Worm (Caenorhabditis elegans) whole organism, L4 larva: ENCODE data around the gene fbxa-131.
"Not testable (repeated sequence)": the region's sequence is repeated elsewhere in the genome, so short reads cannot be mapped to it uniquely, and the experiment has no call there.

Experiments
- aha-1 ChIP-seq: fragments of 150-350 bp; peaks from one replicate; lab custom pipeline; 2014; ENCODE audit warnings: missing biosample characterization, missing genetic modification characterization
- ama-1 ChIP-seq: fragments of 150-350 bp; optimal IDR thresholded peaks from 2 replicates; lab custom pipeline; 2014; ENCODE audit warnings: inconsistent platforms, mixed read lengths
- daf-19 ChIP-seq: fragments of 200-800 bp; sonication (Bioruptor generic); conservative IDR thresholded peaks from 2 replicates; pipeline ENCODE4 v1.3.6; 2022; ENCODE audit warnings: missing genetic modification characterization, missing compliant biosample characterization
- lin-13 ChIP-seq: fragments of 150-350 bp; optimal IDR thresholded peaks from 2 replicates; lab custom pipeline; 2014; ENCODE audit warnings: missing biosample characterization, missing genetic modification reagents, missing genetic modification characterization
- lin-15B ChIP-seq: fragments of 150-350 bp; sonication (generic microtip); optimal IDR thresholded peaks from 3 replicates; lab custom pipeline; 2014; ENCODE audit warnings: missing biosample characterization, missing genetic modification characterization
- nhr-237 ChIP-seq: sonication (generic microtip); optimal IDR thresholded peaks from 2 replicates; lab custom pipeline; 2017; ENCODE audit warnings: missing biosample characterization, missing genetic modification characterization
- nhr-76 ChIP-seq: fragments of 150-350 bp; optimal IDR thresholded peaks from 2 replicates; lab custom pipeline; 2014; ENCODE audit warnings: missing biosample characterization, missing genetic modification characterization
- pqm-1 ChIP-seq: sonication (generic microtip); optimal IDR thresholded peaks from 2 replicates; lab custom pipeline; 2017; ENCODE audit warnings: missing biosample characterization, missing genetic modification characterization
- rbr-2 ChIP-seq: sonication (generic microtip); optimal IDR thresholded peaks from 2 replicates; lab custom pipeline; 2016; ENCODE audit warnings: missing genotype, missing genetic modification characterization, missing compliant biosample characterization
- skn-1 ChIP-seq: fragments of 150-350 bp; optimal IDR thresholded peaks from 2 replicates; lab custom pipeline; 2014; ENCODE audit warnings: missing biosample characterization, missing genetic modification characterization
- unc-62 ChIP-seq, 3 experiments: fragments of 150-350 bp in 1 of 3; sonication (generic microtip); optimal IDR thresholded peaks in 2 of 3; peaks in 1 of 3; 1 replicate in 1 of 3; 2 replicates in 2 of 3; lab custom pipeline; 2014 to 2017; ENCODE audit warnings: missing biosample characterization in 3 of 3, missing genetic modification characterization in 3 of 3, missing genetic modification reagents in 3 of 3, missing genotype in 1 of 3
- ztf-11 ChIP-seq: fragments of 150-350 bp; optimal IDR thresholded peaks from 2 replicates; lab custom pipeline; 2014; ENCODE audit warnings: missing biosample characterization, missing genetic modification characterization

DNA sequence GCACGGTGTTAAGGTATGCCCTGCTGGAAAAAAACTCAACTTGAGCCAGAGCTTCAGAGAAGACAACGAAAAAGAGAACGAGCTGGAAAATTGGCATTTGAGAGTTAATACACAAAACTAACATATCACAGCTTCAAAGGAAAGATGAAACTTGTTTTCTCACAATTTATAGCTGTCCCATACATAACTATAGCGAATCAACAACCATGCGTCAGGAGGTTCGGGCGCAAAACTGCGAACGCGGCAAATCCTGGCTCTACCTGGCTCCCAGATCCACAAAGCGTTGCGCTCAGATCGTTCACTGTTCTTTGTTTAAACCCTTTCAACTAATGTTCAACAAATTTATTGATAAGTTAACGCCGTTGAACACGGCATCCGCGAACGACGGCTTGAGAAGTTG, 26.6 kb upstream of the fbxa-131 start, which contains the start of gene Y43F8C.23:
- not testable (repeated sequence) for TF ChIP-seq ama-1; unc-62 (GFP tag; optimal IDR thresholded peaks at IDR 0.05 in 1 of 2; lab: Kevin White, UChicago); unc-62 (tag; optimal IDR thresholded peaks at IDR 0.05; lab: Kevin White, UChicago); daf-19 (GFP tag; lab: Robert Waterston, UW); nhr-237; skn-1 (tag; lab: Kevin White, UChicago); lin-15B; lin-13 (GFP tag; lab: Kevin White, UChicago); nhr-76; ztf-11 (tag; lab: Kevin White, UChicago); pqm-1 (tag; lab: Kevin White, UChicago); rbr-2 (tag; lab: Kevin White, UChicago); aha-1 (tag; lab: Kevin White, UChicago)
